Worm (Caenorhabditis elegans) whole organism, young adult: Measurements from ENCODE around the gene ftn-1.

Experiments
- B0261.1 ChIP-seq: sonication (generic microtip); optimal IDR thresholded peaks from 2 replicates; lab custom pipeline; 2016; ENCODE audit warnings: mild to moderate bottlenecking, missing genetic modification characterization, moderate library complexity, missing compliant biosample characterization
- F23B12.7 ChIP-seq: sonication (generic microtip); optimal IDR thresholded peaks from 2 replicates; lab custom pipeline; 2017; ENCODE audit warnings: missing genetic modification characterization, mild to moderate bottlenecking, missing compliant biosample characterization, antibody characterized with exemption, moderate library complexity; ENCODE audit not compliant: insufficient read depth
- F33H1.4 ChIP-seq: fragments of 200-800 bp; sonication (Bioruptor generic); IDR thresholded peaks from 2 replicates; pipeline ENCODE4 v1.3.6; 2022; ENCODE audit warnings: missing genetic modification reagents, missing genetic modification characterization, missing compliant biosample characterization
- F52B5.7 ChIP-seq: sonication (generic microtip); optimal IDR thresholded peaks from 2 replicates; lab custom pipeline; 2016; ENCODE audit warnings: mild to moderate bottlenecking, missing genetic modification characterization, missing compliant biosample characterization
- T07F8.4 ChIP-seq: sonication (generic microtip); optimal IDR thresholded peaks from 2 replicates; lab custom pipeline; 2016; ENCODE audit warnings: mild to moderate bottlenecking, missing genetic modification characterization, moderate library complexity, missing compliant biosample characterization
- aptf-2 ChIP-seq: fragments of 200-800 bp; sonication (Bioruptor generic); conservative IDR thresholded peaks from 2 replicates; pipeline ENCODE4 v1.3.6; 2022; ENCODE audit warnings: missing genetic modification reagents, missing genetic modification characterization, missing compliant biosample characterization
- atf-7 ChIP-seq: sonication (generic microtip); optimal IDR thresholded peaks from 2 replicates; lab custom pipeline; 2017; ENCODE audit warnings: mild to moderate bottlenecking, missing genetic modification characterization, missing compliant biosample characterization
- ccch-3 ChIP-seq: fragments of 200-800 bp; sonication (Bioruptor generic); optimal IDR thresholded peaks from 2 replicates; lab custom pipeline; 2018; ENCODE audit warnings: mild to moderate bottlenecking, missing genetic modification characterization, missing compliant biosample characterization
- cebp-1 ChIP-seq, 2 experiments: fragments of 200-800 bp in 1 of 2; sonication (Bioruptor generic) in 1 of 2; sonication (generic microtip) in 1 of 2; IDR thresholded peaks in 1 of 2; optimal IDR thresholded peaks in 1 of 2; 2 replicates each; pipeline versions ENCODE4 v1.3.6 to Lab custom; 2017 to 2022; ENCODE audit warnings: missing compliant biosample characterization in 2 of 2, missing genetic modification characterization in 2 of 2, mild to moderate bottlenecking in 1 of 2, missing genetic modification reagents in 1 of 2, moderate library complexity in 1 of 2
- ceh-58 ChIP-seq: fragments of 200-800 bp; sonication (Bioruptor generic); IDR thresholded peaks from 2 replicates; pipeline ENCODE4 v1.3.6; 2022; ENCODE audit warnings: missing genetic modification characterization, missing compliant biosample characterization
- efl-1 ChIP-seq: fragments of 150-350 bp; optimal IDR thresholded peaks from 2 replicates; lab custom pipeline; 2014; ENCODE audit warnings: missing biosample characterization, missing genetic modification reagents, missing genetic modification characterization
- egl-18 ChIP-seq: fragments of 200-800 bp; sonication (Bioruptor generic); IDR thresholded peaks from 2 replicates; pipeline ENCODE4 v1.3.6; 2022; ENCODE audit warnings: missing genetic modification reagents, missing genetic modification characterization, missing compliant biosample characterization
- egl-44 ChIP-seq: fragments of 200-800 bp; sonication (Bioruptor generic); IDR thresholded peaks from 2 replicates; pipeline ENCODE4 v1.3.6; 2022; ENCODE audit warnings: missing genetic modification reagents, missing genetic modification characterization, missing compliant biosample characterization
- ekl-4 ChIP-seq: fragments of 200-800 bp; sonication (Bioruptor generic); IDR thresholded peaks from 2 replicates; pipeline ENCODE4 v1.3.6; 2022; ENCODE audit warnings: missing genetic modification reagents, missing genetic modification characterization, missing compliant biosample characterization
- hlh-12 ChIP-seq: sonication (generic microtip); optimal IDR thresholded peaks from 2 replicates; lab custom pipeline; 2016; ENCODE audit warnings: missing genetic modification characterization, missing compliant biosample characterization
- hlh-26 ChIP-seq: fragments of 200-800 bp; sonication (Bioruptor generic); conservative IDR thresholded peaks from 2 replicates; pipeline ENCODE4 v1.3.6; 2022; ENCODE audit warnings: missing genetic modification reagents, missing genetic modification characterization, missing compliant biosample characterization
- let-526 ChIP-seq: fragments of 200-800 bp; sonication (Bioruptor generic); IDR thresholded peaks from 2 replicates; pipeline ENCODE4 v1.3.6; 2022; ENCODE audit warnings: missing genetic modification reagents, missing genetic modification characterization, missing compliant biosample characterization
- lin-26 ChIP-seq: fragments of 200-800 bp; sonication (Bioruptor generic); IDR thresholded peaks from 2 replicates; pipeline ENCODE4 v1.3.6; 2022; ENCODE audit warnings: missing genetic modification reagents, missing genetic modification characterization, missing compliant biosample characterization
- lin-35 ChIP-seq, 3 experiments: fragments of 150-350 bp in 2 of 3; sonication (generic microtip) in 1 of 3; optimal IDR thresholded peaks; 2 replicates each; lab custom pipeline; 2014 to 2018; ENCODE audit warnings: missing biosample characterization in 3 of 3, missing genetic modification characterization in 3 of 3, missing genetic modification reagents in 3 of 3
- lsl-1 ChIP-seq: fragments of 200-800 bp; sonication (Bioruptor generic); optimal IDR thresholded peaks from 2 replicates; lab custom pipeline; 2018; ENCODE audit warnings: mild to moderate bottlenecking, missing genetic modification characterization, moderate library complexity, missing compliant biosample characterization
- mcd-1 ChIP-seq: fragments of 200-800 bp; sonication (Bioruptor generic); IDR thresholded peaks from 2 replicates; pipeline ENCODE4 v1.3.6; 2022; ENCODE audit warnings: missing genetic modification reagents, missing genetic modification characterization, missing compliant biosample characterization
- mel-28 ChIP-seq: sonication (generic microtip); optimal IDR thresholded peaks from 2 replicates; lab custom pipeline; 2016; ENCODE audit warnings: borderline replicate concordance, mild to moderate bottlenecking, missing genetic modification characterization, missing compliant biosample characterization
- mes-4 ChIP-seq: sonication (generic microtip); optimal IDR thresholded peaks from 2 replicates; lab custom pipeline; 2016; ENCODE audit warnings: missing genotype, missing genetic modification characterization, missing compliant biosample characterization
- mxl-1 ChIP-seq: sonication (generic microtip); optimal IDR thresholded peaks from 2 replicates; lab custom pipeline; 2016; ENCODE audit warnings: missing genetic modification characterization, missing compliant biosample characterization
- nfya-1 ChIP-seq: sonication (generic microtip); optimal IDR thresholded peaks from 2 replicates; lab custom pipeline; 2017; ENCODE audit warnings: antibody characterized with exemption, missing compliant biosample characterization, missing genetic modification characterization, borderline replicate concordance; ENCODE audit not compliant: insufficient read depth
- nfya-2 ChIP-seq: fragments of 200-800 bp; sonication (Bioruptor generic); IDR thresholded peaks from 2 replicates; pipeline ENCODE4 v1.3.6; 2022; ENCODE audit warnings: missing genetic modification reagents, missing genetic modification characterization, missing compliant biosample characterization
- nfyb-1 ChIP-seq: fragments of 200-800 bp; sonication (Bioruptor generic); IDR thresholded peaks from 2 replicates; pipeline ENCODE4 v1.3.6; 2022; ENCODE audit warnings: missing genetic modification reagents, missing genetic modification characterization, missing compliant biosample characterization
- pha-4 ChIP-seq: fragments of 150-350 bp; sonication (generic microtip); optimal IDR thresholded peaks from 2 replicates; lab custom pipeline; 2014; ENCODE audit warnings: missing biosample characterization, missing genetic modification reagents, missing genetic modification characterization
- rpc-1 ChIP-seq, 2 experiments: fragments of 150-350 bp in 1 of 2; sonication (generic microtip) in 1 of 2; optimal IDR thresholded peaks; 2 replicates each; lab custom pipeline; 2014 to 2018; ENCODE audit warnings: missing biosample characterization in 1 of 2, missing genetic modification characterization in 1 of 2, missing genetic modification reagents in 1 of 2, missing genotype in 1 of 2
- snpc-1.1 ChIP-seq: sonication (generic microtip); optimal IDR thresholded peaks from 2 replicates; lab custom pipeline; 2017; ENCODE audit warnings: missing genetic modification characterization, mild to moderate bottlenecking, missing compliant biosample characterization, antibody characterized with exemption, moderate library complexity, missing genotype, missing genetic modification reagents; ENCODE audit not compliant: insufficient read depth
- snpc-1.3 ChIP-seq: sonication (generic microtip); optimal IDR thresholded peaks from 2 replicates; lab custom pipeline; 2017; ENCODE audit warnings: missing genetic modification characterization, mild to moderate bottlenecking, missing compliant biosample characterization, antibody characterized with exemption, moderate library complexity, missing genotype, missing genetic modification reagents; ENCODE audit not compliant: insufficient read depth
- somi-1 ChIP-seq: fragments of 200-800 bp; sonication (Bioruptor generic); optimal IDR thresholded peaks from 2 replicates; lab custom pipeline; 2018; ENCODE audit warnings: mild to moderate bottlenecking, missing genetic modification characterization, missing compliant biosample characterization
- unc-130 ChIP-seq: sonication (generic microtip); optimal IDR thresholded peaks from 2 replicates; lab custom pipeline; 2016; ENCODE audit warnings: missing genetic modification reagents, missing genetic modification characterization, missing compliant biosample characterization
- unc-62 ChIP-seq: fragments of 150-350 bp; optimal IDR thresholded peaks from 2 replicates; lab custom pipeline; 2014; ENCODE audit warnings: missing biosample characterization, missing genetic modification reagents, missing genetic modification characterization
- ztf-18 ChIP-seq: sonication (generic microtip); optimal IDR thresholded peaks from 2 replicates; lab custom pipeline; 2016; ENCODE audit warnings: missing genotype, mild to moderate bottlenecking, missing genetic modification characterization, missing compliant biosample characterization

The ftn-1 gene

DNA sequence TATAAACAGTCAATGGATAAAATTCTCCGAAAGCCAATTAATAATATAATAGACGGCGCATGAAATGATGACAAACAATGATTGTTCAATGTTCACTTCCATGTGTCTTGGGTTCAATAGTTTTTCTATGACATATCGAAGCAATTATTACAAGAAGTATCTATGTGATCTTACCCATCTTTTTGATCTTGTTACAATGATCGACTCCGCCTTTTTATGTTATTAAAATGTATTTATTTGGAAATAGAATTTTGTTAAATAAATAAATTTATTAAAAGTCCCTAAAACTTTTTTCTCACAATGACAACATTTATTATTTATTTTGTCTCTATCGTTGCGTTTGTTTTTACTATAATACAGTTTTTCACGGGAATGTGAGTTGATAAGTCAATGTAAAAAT lies 17.5 kb downstream of the ftn-1 start, which contains the start of gene swt-2:
swt-2 (plus strand) TSS at position 301 of the 400 bp plus-strand sequence.
- TF ChIP-seq hlh-26 (GFP tag; lab: Robert Waterston, UW) (no peak), B0261.1 (tag; lab: Kevin White, UChicago) (no peak), ccch-3 (no peak), snpc-1.1 (no peak), T07F8.4 (tag; lab: Kevin White, UChicago) (no peak), egl-18 (GFP tag; lab: Robert Waterston, UW) (no peak), hlh-12 (no peak)

DNA sequence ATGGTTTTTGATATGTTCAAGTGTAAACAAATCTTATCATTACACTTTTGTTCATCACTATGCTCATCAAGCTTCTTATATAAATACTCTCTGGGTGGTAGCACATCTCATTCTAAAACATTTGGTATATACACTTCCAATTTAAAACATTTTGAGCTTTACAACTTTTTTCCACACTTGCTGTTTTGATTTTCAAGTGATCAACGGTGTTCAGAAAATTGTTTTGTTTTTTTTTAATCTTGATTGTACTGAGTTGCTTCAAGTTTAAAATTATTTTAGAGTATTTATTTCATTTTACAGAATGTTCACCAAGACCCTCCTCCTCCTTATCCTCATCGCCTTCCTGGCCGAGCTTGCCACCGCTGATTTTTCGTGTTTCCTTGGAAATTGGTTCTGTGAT lies 18.6 kb downstream of the ftn-1 start, which contains the start of gene C54F6.5:
C54F6.5 (plus strand) TSS at position 301 of the 400 bp plus-strand sequence.
- no peak for TF ChIP-seq mxl-1 (tag; lab: Kevin White, UChicago)
- no peak for TF ChIP-seq rpc-1 (optimal IDR thresholded peaks at IDR 0.05; lab: Kevin White, UChicago)
- no peak for TF ChIP-seq rpc-1 (tag; optimal IDR thresholded peaks at IDR 0.05; lab: Kevin White, UChicago)
- TF ChIP-seq cebp-1 (GFP tag; IDR thresholded peaks at IDR 0.05; lab: Robert Waterston, UW) = no peak
- TF ChIP-seq cebp-1 (tag; optimal IDR thresholded peaks at IDR 0.05; lab: Kevin White, UChicago) = no peak
- TF ChIP-seq ekl-4 = no peak
- no peak for TF ChIP-seq aptf-2 (GFP tag; lab: Robert Waterston, UW)
- TF ChIP-seq lsl-1 (GFP tag; lab: Kevin White, UChicago) = no peak
- TF ChIP-seq egl-44 (GFP tag; lab: Robert Waterston, UW) = no peak
- TF ChIP-seq F52B5.7 = no peak
- TF ChIP-seq ceh-58 (GFP tag; lab: Robert Waterston, UW) = no peak
- no peak for TF ChIP-seq nfyb-1 (GFP tag; lab: Robert Waterston, UW)
- no peak for TF ChIP-seq F23B12.7
- TF ChIP-seq let-526 (GFP tag; lab: Robert Waterston, UW) = no peak

DNA sequence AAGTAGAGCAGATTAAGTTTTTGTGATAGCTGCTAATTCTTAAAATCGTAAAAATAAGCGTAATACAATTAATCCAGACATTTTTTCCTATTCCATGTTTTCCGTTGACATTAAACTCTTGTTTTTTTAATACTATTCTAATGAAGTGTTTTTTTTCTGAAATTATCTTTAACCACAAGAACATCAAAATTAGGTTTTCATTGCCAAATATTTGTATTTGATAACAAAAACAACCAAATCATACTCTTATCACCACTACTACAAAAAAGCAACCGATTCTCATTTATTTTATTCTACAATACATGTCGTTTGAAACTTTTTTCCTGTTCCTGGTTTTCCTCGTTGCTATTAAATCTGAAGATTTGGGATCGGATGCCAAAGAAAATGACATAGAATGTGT lies 20.2 kb downstream of the ftn-1 start, which contains the start of gene C54F6.17:
C54F6.17 (plus strand) TSS at position 301 of the 400 bp plus-strand sequence.
- TF ChIP-seq nfya-2 (GFP tag; lab: Robert Waterston, UW) = no peak
- TF ChIP-seq pha-4 (tag; lab: Kevin White, UChicago) = no peak
- no peak for TF ChIP-seq unc-62
- TF ChIP-seq mcd-1 (GFP tag; lab: Robert Waterston, UW) = no peak
- TF ChIP-seq F33H1.4 (GFP tag; lab: Robert Waterston, UW) = no peak
- TF ChIP-seq mes-4 = no peak
- TF ChIP-seq lin-35 (GFP tag; optimal IDR thresholded peaks at IDR 0.05; lab: Kevin White, UChicago) = no peak
- TF ChIP-seq somi-1 (GFP tag; lab: Kevin White, UChicago) = no peak
- no peak for TF ChIP-seq nfya-1
- TF ChIP-seq lin-26 (GFP tag; lab: Robert Waterston, UW) = no peak
- no peak for TF ChIP-seq atf-7 (tag; lab: Kevin White, UChicago)
- TF ChIP-seq unc-130 (GFP tag; lab: Kevin White, UChicago) = no peak
- TF ChIP-seq snpc-1.1 = no peak
- TF ChIP-seq let-526 (GFP tag; lab: Robert Waterston, UW) = no peak
- no peak for TF ChIP-seq snpc-1.3
- no peak for TF ChIP-seq mel-28 (tag; lab: Kevin White, UChicago)
- TF ChIP-seq ztf-18 (tag; lab: Kevin White, UChicago) = no peak
- TF ChIP-seq efl-1 (GFP tag; lab: Kevin White, UChicago) = no peak
